Worm (Caenorhabditis elegans) whole organism, L3 larva: Measurements from ENCODE around the gene W06D11.2.
"Not testable (repeated sequence)": the region's sequence is repeated elsewhere in the genome, so short reads cannot be mapped to it uniquely, and the experiment has no call there.

Experiments used
- R02D3.7 ChIP-seq: fragments of 150-350 bp; optimal IDR thresholded peaks from 2 replicates; lab custom pipeline; 2014; ENCODE audit warnings: missing biosample characterization, missing genetic modification characterization
- ZK546.5 ChIP-seq: sonication (generic microtip); optimal IDR thresholded peaks from 2 replicates; lab custom pipeline; 2017; ENCODE audit warnings: missing biosample characterization, missing genetic modification characterization
- ama-1 ChIP-seq: fragments of 150-350 bp; optimal IDR thresholded peaks from 2 replicates; lab custom pipeline; 2018
- ceh-16 ChIP-seq: sonication (generic microtip); optimal IDR thresholded peaks from 2 replicates; lab custom pipeline; 2017; ENCODE audit warnings: missing biosample characterization, missing genetic modification characterization
- ceh-28 ChIP-seq: fragments of 150-350 bp; optimal IDR thresholded peaks from 2 replicates; lab custom pipeline; 2014; ENCODE audit warnings: missing biosample characterization, missing genetic modification reagents, missing genetic modification characterization
- ceh-82 ChIP-seq: fragments of 150-350 bp; optimal IDR thresholded peaks from 2 replicates; lab custom pipeline; 2014; ENCODE audit warnings: missing biosample characterization, missing genetic modification characterization
- ceh-9 ChIP-seq: sonication (generic microtip); optimal IDR thresholded peaks from 2 replicates; lab custom pipeline; 2018; ENCODE audit warnings: missing biosample characterization, missing genetic modification characterization
- daf-12 ChIP-seq: fragments of 150-350 bp; optimal IDR thresholded peaks from 2 replicates; lab custom pipeline; 2014; ENCODE audit warnings: missing biosample characterization, missing genetic modification reagents, missing genetic modification characterization
- egl-27 ChIP-seq: sonication (generic microtip); optimal IDR thresholded peaks from 4 replicates; lab custom pipeline; 2017; ENCODE audit warnings: missing biosample characterization, missing genetic modification reagents, missing genetic modification characterization
- egl-5 ChIP-seq: fragments of 150-350 bp; optimal IDR thresholded peaks from 2 replicates; lab custom pipeline; 2017; ENCODE audit warnings: missing biosample characterization, missing genetic modification reagents, missing genetic modification characterization, inconsistent platforms
- elt-1 ChIP-seq: fragments of 150-350 bp; optimal IDR thresholded peaks from 2 replicates; lab custom pipeline; 2014; ENCODE audit warnings: missing biosample characterization, missing genetic modification characterization
- eor-1 ChIP-seq, 2 experiments: fragments of 150-350 bp; optimal IDR thresholded peaks; 2 replicates each; lab custom pipeline; 2014 to 2018; ENCODE audit warnings: missing biosample characterization in 2 of 2, missing genetic modification characterization in 2 of 2
- fkh-10 ChIP-seq: sonication (generic microtip); optimal IDR thresholded peaks from 2 replicates; lab custom pipeline; 2017; ENCODE audit warnings: missing biosample characterization, missing genetic modification reagents, missing genetic modification characterization
- fos-1 ChIP-seq: fragments of 150-350 bp; optimal IDR thresholded peaks from 2 replicates; lab custom pipeline; 2014; ENCODE audit warnings: missing biosample characterization, missing genetic modification characterization
- hmg-11 ChIP-seq: sonication (generic microtip); optimal IDR thresholded peaks from 2 replicates; lab custom pipeline; 2016; ENCODE audit warnings: missing genetic modification characterization, missing compliant biosample characterization
- lin-15B ChIP-seq: fragments of 150-350 bp; optimal IDR thresholded peaks from 2 replicates; lab custom pipeline; 2014; ENCODE audit warnings: missing biosample characterization, missing genetic modification characterization
- lin-39 ChIP-seq: fragments of 150-350 bp; optimal IDR thresholded peaks from 2 replicates; lab custom pipeline; 2018; ENCODE audit warnings: missing biosample characterization, missing genetic modification reagents, missing genetic modification characterization
- lsy-12 ChIP-seq: sonication (generic microtip); optimal IDR thresholded peaks from 2 replicates; lab custom pipeline; 2016; ENCODE audit warnings: mild to moderate bottlenecking, missing genetic modification characterization, missing compliant biosample characterization
- mml-1 ChIP-seq: fragments of 150-350 bp; sonication (generic microtip); optimal IDR thresholded peaks from 3 replicates; lab custom pipeline; 2014; ENCODE audit warnings: missing biosample characterization, missing genetic modification characterization
- nfya-1 ChIP-seq: sonication (generic microtip); optimal IDR thresholded peaks from 2 replicates; lab custom pipeline; 2017; ENCODE audit warnings: missing genetic modification characterization, mild to moderate bottlenecking, missing compliant biosample characterization, antibody characterized with exemption, moderate library complexity; ENCODE audit not compliant: insufficient read depth
- nhr-11 ChIP-seq: fragments of 150-350 bp; optimal IDR thresholded peaks from 2 replicates; lab custom pipeline; 2014; ENCODE audit warnings: missing biosample characterization, missing genetic modification characterization
- nhr-12 ChIP-seq: fragments of 150-350 bp; optimal IDR thresholded peaks from 2 replicates; lab custom pipeline; 2014; ENCODE audit warnings: missing biosample characterization, missing genetic modification characterization
- nhr-23 ChIP-seq: fragments of 150-350 bp; optimal IDR thresholded peaks from 2 replicates; lab custom pipeline; 2014; ENCODE audit warnings: missing biosample characterization, missing genetic modification reagents, missing genetic modification characterization
- nhr-237 ChIP-seq: fragments of 150-350 bp; optimal IDR thresholded peaks from 2 replicates; lab custom pipeline; 2014; ENCODE audit warnings: missing biosample characterization, missing genetic modification characterization
- nhr-25 ChIP-seq: sonication (generic microtip); optimal IDR thresholded peaks from 2 replicates; lab custom pipeline; 2017; ENCODE audit warnings: missing biosample characterization, missing genetic modification characterization
- nhr-43 ChIP-seq: sonication (generic microtip); optimal IDR thresholded peaks from 2 replicates; lab custom pipeline; 2016; ENCODE audit warnings: mild to moderate bottlenecking, missing genetic modification characterization, missing compliant biosample characterization; ENCODE audit not compliant: poor library complexity, severe bottlenecking
- nhr-67 ChIP-seq: fragments of 150-350 bp; optimal IDR thresholded peaks from 2 replicates; lab custom pipeline; 2014; ENCODE audit warnings: missing biosample characterization, missing genetic modification characterization
- nhr-76 ChIP-seq: fragments of 150-350 bp; sonication (generic microtip); optimal IDR thresholded peaks from 5 replicates; lab custom pipeline; 2014; ENCODE audit warnings: missing biosample characterization, missing genetic modification characterization
- nhr-77 ChIP-seq: fragments of 150-350 bp; optimal IDR thresholded peaks from 2 replicates; lab custom pipeline; 2014; ENCODE audit warnings: missing biosample characterization, missing genetic modification characterization
- pha-4 ChIP-seq: fragments of 150-350 bp; optimal IDR thresholded peaks from 2 replicates; lab custom pipeline; 2014; ENCODE audit warnings: missing biosample characterization, missing genetic modification reagents, missing genetic modification characterization
- pqm-1 ChIP-seq: fragments of 150-350 bp; optimal IDR thresholded peaks from 2 replicates; lab custom pipeline; 2017; ENCODE audit warnings: missing biosample characterization, missing genetic modification characterization, inconsistent platforms
- sea-2 ChIP-seq: fragments of 150-350 bp; sonication (generic microtip); optimal IDR thresholded peaks from 4 replicates; lab custom pipeline; 2014; ENCODE audit warnings: missing biosample characterization, missing genetic modification reagents, missing genetic modification characterization
- skn-1 ChIP-seq: fragments of 150-350 bp; optimal IDR thresholded peaks from 2 replicates; lab custom pipeline; 2014; ENCODE audit warnings: missing biosample characterization, missing genetic modification characterization
- snpc-4 ChIP-seq: fragments of 150-350 bp; optimal IDR thresholded peaks from 2 replicates; lab custom pipeline; 2014; ENCODE audit warnings: missing biosample characterization, missing genetic modification characterization
- tbx-2 ChIP-seq: sonication (generic microtip); optimal IDR thresholded peaks from 2 replicates; lab custom pipeline; 2016; ENCODE audit warnings: mild to moderate bottlenecking, missing genetic modification characterization, missing compliant biosample characterization
- unc-39 ChIP-seq: sonication (generic microtip); optimal IDR thresholded peaks from 4 replicates; lab custom pipeline; 2017; ENCODE audit warnings: missing biosample characterization, missing genetic modification characterization
- unc-62 ChIP-seq: fragments of 150-350 bp; sonication (generic microtip); optimal IDR thresholded peaks from 4 replicates; lab custom pipeline; 2014; ENCODE audit warnings: missing biosample characterization, missing genetic modification reagents, missing genetic modification characterization
- zag-1 ChIP-seq: fragments of 150-350 bp; optimal IDR thresholded peaks from 2 replicates; lab custom pipeline; 2014; ENCODE audit warnings: missing biosample characterization, missing genetic modification characterization
- ztf-4 ChIP-seq: fragments of 150-350 bp; optimal IDR thresholded peaks from 2 replicates; lab custom pipeline; 2014; ENCODE audit warnings: missing biosample characterization, missing genetic modification characterization

Gene W06D11.2

DNA sequence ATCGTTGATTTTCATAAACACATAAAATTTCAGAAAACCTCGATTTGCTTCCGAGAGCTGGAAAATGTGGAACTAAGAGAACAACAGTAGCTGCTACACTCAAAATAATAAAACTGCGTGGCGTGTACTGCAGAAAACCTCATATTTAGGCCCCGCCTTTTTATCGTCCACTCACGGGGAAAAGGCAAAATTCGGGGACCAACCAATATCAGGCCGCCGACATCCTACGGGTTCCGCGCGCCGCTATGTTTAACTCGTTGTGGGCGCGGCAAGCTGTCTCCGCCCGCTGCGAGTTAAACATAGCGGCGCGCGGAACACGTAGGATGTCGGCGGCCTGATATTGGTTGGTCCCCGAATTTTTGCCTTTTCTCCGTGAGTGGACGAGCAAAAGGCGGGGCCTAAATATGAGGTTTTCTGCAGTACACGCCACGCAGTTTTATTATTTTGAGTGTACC is 11.5 kb upstream of the W06D11.2 start, which contains the start of gene F17A2.16:
TSS of gene F17A2.16 (plus strand) at position 405 of the 455 bp plus-strand sequence.
- TF ChIP-seq nfya-1; nhr-12 (tag; lab: Kevin White, UChicago); mml-1 (tag; lab: Kevin White, UChicago): not testable (repeated sequence)

DNA sequence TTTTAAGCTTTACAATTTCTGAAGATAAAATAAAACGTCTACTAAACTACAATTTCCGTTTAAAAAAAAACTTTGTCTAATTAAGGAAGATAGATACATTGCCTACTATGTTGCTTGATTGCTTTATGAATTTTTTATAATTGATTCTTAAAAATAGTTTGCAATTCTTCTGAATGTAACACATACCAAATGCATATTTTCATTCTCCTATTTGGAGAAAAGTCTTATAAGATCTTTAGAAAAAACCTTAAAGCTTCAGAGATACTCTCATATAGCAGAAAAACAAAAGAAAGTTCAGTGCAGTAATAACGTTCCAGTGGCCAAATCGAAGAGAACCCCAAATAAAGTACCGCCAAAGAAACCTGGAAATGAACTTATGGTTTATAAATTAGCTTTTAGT is 10.0 kb upstream of the W06D11.2 start, which contains the start of gene phf-32:
TSS of gene phf-32 (plus strand) at position 301 of the 400 bp plus-strand sequence.
- no peak for TF ChIP-seq eor-1 (tag; optimal IDR thresholded peaks at IDR 0.05; lab: Kevin White, UChicago)
- no peak for TF ChIP-seq pqm-1 (tag; lab: Kevin White, UChicago)
- no peak for TF ChIP-seq nfya-1
- TF ChIP-seq zag-1 (tag; lab: Kevin White, UChicago), result no peak
- no peak for TF ChIP-seq unc-62 (GFP tag; lab: Kevin White, UChicago)
- TF ChIP-seq elt-1 (tag; lab: Kevin White, UChicago), result no peak
- no peak for TF ChIP-seq ceh-28 (tag; lab: Kevin White, UChicago)
- TF ChIP-seq ceh-9 (tag; lab: Kevin White, UChicago), result no peak
- TF ChIP-seq sea-2, result no peak
- no peak for TF ChIP-seq tbx-2 (tag; lab: Kevin White, UChicago)
- no peak for TF ChIP-seq nhr-67 (tag; lab: Kevin White, UChicago)
- no peak for TF ChIP-seq R02D3.7 (tag; lab: Kevin White, UChicago)
- TF ChIP-seq nhr-11 (tag; lab: Kevin White, UChicago), result no peak
- TF ChIP-seq nhr-237 (tag; lab: Kevin White, UChicago), result no peak
- TF ChIP-seq fkh-10 (GFP tag; lab: Kevin White, UChicago), result no peak
- TF ChIP-seq fos-1, result no peak
- no peak for TF ChIP-seq egl-27 (tag; lab: Kevin White, UChicago)
- TF ChIP-seq ceh-16 (tag; lab: Kevin White, UChicago), result no peak

DNA sequence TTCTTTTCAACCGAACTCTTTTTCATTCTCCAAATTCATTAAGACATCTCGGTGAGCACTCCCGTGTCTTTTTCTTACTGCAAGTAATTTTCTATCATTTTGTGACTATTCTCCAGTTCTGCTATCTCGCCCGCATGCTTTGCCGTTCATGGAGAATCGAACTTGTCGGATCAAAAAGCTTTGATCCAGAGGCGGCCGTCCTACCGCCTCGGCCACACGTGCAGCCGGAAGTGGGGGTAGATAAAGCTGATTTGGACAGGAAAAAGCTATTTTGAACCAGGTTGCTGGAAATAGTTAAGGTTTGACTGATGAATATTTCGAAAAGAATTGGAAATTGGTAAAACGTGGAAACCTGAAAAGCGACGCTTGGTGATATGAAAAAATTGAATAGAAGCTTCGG is 7.7 kb upstream of the W06D11.2 start:
- no peak for TF ChIP-seq R02D3.7 (tag; lab: Kevin White, UChicago)
- TF ChIP-seq unc-62 (GFP tag; lab: Kevin White, UChicago), result no peak
- TF ChIP-seq nhr-25 (tag; lab: Kevin White, UChicago), result no peak
- TF ChIP-seq ztf-4 (tag; lab: Kevin White, UChicago), result no peak
- no peak for TF ChIP-seq nhr-77 (tag; lab: Kevin White, UChicago)
- TF ChIP-seq ZK546.5 (tag; lab: Kevin White, UChicago), result no peak
- no peak for TF ChIP-seq elt-1 (tag; lab: Kevin White, UChicago)
- TF ChIP-seq nhr-23 (tag; lab: Kevin White, UChicago), result no peak
- TF ChIP-seq fkh-10 (GFP tag; lab: Kevin White, UChicago), result no peak
- no peak for TF ChIP-seq ceh-16 (tag; lab: Kevin White, UChicago)
- TF ChIP-seq nhr-67 (tag; lab: Kevin White, UChicago), result no peak
- TF ChIP-seq egl-5, result no peak
- TF ChIP-seq hmg-11 (tag; lab: Kevin White, UChicago), result no peak
- no peak for TF ChIP-seq lin-39 (tag; lab: Kevin White, UChicago)
- TF ChIP-seq lsy-12 (tag; lab: Kevin White, UChicago), result no peak

DNA sequence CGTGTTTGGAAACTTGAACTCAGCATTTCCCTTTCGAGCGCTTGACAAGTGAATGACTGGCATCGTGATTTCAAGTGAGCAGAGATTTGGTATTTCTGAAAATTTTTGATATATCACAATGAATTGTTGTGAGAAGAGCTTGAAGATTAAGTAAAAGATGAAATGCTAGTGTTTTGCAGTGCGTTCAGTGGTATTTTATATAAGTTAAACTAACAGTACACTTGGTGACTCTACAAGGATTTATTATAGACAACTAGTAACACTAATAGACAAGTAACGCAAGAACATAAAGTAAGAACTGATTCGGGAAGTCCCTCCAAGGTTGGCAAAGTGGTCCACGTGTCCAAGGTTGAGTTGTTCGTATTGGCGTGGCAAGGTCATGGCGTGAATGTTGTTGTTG is 6.2 kb upstream of the W06D11.2 start, which contains the start of gene dot-1.3:
TSS of gene dot-1.3 (minus strand) at position 101 of the 400 bp plus-strand sequence.
- TF ChIP-seq nhr-237 (tag; lab: Kevin White, UChicago); nhr-43 (tag; lab: Kevin White, UChicago); unc-62 (GFP tag; lab: Kevin White, UChicago): not testable (repeated sequence)

DNA sequence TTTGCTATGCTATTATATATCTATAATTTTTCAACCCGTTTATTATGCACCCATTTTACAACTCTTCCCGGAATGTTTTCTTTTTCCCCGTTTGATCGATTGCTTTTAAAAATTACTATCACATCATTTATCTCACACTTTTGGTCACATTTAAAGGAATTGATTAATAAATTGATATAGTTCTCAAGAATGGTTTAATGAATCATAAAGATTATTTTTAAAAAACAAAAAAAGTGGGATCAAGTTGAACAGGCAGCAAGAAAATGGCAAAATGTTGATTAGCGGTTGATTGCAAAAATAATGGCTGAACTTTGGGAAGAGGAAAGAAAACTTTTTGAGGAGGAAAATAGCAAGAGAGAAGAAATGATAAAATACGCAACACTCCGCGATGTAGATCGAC is 3.3 kb upstream of the W06D11.2 start, which contains the start of gene W06D11.5:
TSS of gene W06D11.5 (plus strand) at position 301 of the 400 bp plus-strand sequence.
- TF ChIP-seq nhr-12 (tag; lab: Kevin White, UChicago), result no peak
- TF ChIP-seq nhr-23 (tag; lab: Kevin White, UChicago), result no peak
- TF ChIP-seq fkh-10 (GFP tag; lab: Kevin White, UChicago), result no peak
- TF ChIP-seq ama-1, result no peak
- TF ChIP-seq ceh-82 (tag; lab: Kevin White, UChicago), result no peak
- TF ChIP-seq R02D3.7 (tag; lab: Kevin White, UChicago), result no peak
- TF ChIP-seq lin-15B (tag; lab: Kevin White, UChicago), result no peak
- no peak for TF ChIP-seq nfya-1
- TF ChIP-seq nhr-43 (tag; lab: Kevin White, UChicago), result no peak
- TF ChIP-seq pha-4, result no peak
- no peak for TF ChIP-seq nhr-25 (tag; lab: Kevin White, UChicago)
- TF ChIP-seq unc-39, result no peak
- no peak for TF ChIP-seq nhr-77 (tag; lab: Kevin White, UChicago)
- TF ChIP-seq ztf-4 (tag; lab: Kevin White, UChicago), result no peak
- no peak for TF ChIP-seq nhr-76 (tag; lab: Kevin White, UChicago)
- TF ChIP-seq unc-62 (GFP tag; lab: Kevin White, UChicago), result no peak
- TF ChIP-seq mml-1 (tag; lab: Kevin White, UChicago), result no peak
- no peak for TF ChIP-seq snpc-4 (tag; lab: Kevin White, UChicago)
- TF ChIP-seq skn-1 (tag; lab: Kevin White, UChicago), result no peak
- no peak for TF ChIP-seq daf-12 (tag; lab: Kevin White, UChicago)
- TF ChIP-seq, all 47 proteins: peak for 0
